Fruit fly (Drosophila melanogaster): Measurements from ENCODE around the gene Dab.

Gene Dab

DNA sequence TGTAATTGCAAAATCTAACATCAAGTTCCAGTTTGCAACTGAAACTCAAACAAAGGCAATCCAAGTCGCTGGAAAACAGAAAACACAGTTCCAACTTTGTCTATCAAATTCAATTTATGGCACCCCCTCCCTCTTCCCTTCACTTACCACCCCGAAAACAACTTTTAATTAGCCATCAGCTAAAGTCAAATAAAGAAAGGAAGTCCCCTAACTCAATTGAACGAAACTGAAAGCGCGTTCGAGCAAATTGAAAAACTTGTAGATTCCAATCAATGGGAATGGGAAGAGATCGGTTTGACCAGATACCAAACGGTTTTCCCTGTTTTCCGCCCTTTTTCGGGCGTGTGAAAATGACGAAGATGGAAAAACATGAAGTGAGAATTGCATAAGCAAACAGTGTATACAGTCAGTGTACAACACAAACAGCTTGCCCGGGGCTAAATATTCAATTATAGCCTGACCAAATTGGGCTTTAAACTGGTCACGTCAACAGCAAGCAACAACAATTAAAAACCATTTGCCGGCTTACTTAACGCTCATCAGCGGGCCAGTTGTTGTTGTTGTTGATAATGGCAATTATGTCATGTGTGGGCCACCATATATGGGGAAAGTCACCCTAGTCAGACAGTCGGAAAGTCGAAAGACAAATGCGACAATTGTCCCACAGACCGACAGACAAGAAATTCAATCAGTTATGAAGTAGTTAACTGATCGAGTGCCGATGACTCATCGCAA is 12.5 kb upstream of the Dab start (continued):
- TF ChIP-seq CG8944 (GFP tag; optimal IDR thresholded peaks at IDR 0.05) (no peak), YL-1 (GFP tag; optimal IDR thresholded peaks at IDR 0.05) (no peak), run (tag; optimal IDR thresholded peaks at IDR 0.05) (no peak), NC2β (GFP tag; optimal IDR thresholded peaks at IDR 0.05) (no peak), Xrp1 (GFP tag; IDR thresholded peaks at IDR 0.05) (no peak), dati (GFP tag; IDR thresholded peaks at IDR 0.05) (no peak), Bteb2 (GFP tag; optimal IDR thresholded peaks at IDR 0.05) (no peak), Poxn (GFP tag; IDR thresholded peaks at IDR 0.05) (0 out of 2 replicates have a peak, but pooled peaks have one; percentile 11), CG14050 (GFP tag; IDR thresholded peaks at IDR 0.05) (no peak), CG15269 (tag; optimal IDR thresholded peaks at IDR 0.05) (peak; percentile 22), eve (GFP tag; optimal IDR thresholded peaks at IDR 0.05) (peak in 1 of 2 experiments; percentile 54), CG30431 (GFP tag; optimal IDR thresholded peaks at IDR 0.05) (no peak), danr (GFP tag; IDR thresholded peaks at IDR 0.05) (no peak), CG17829 (tag; optimal IDR thresholded peaks at IDR 0.05) (no peak), CG11504 (tag; optimal IDR thresholded peaks at IDR 0.05) (no peak), sens (GFP tag) (peak; percentile 71), HmgZ (tag; optimal IDR thresholded peaks at IDR 0.05) (no peak), inv (GFP tag; IDR thresholded peaks at IDR 0.05; ENCODE audit: partially characterized antibody) (no peak), gem (tag; optimal IDR thresholded peaks at IDR 0.05) (no peak), lab (GFP tag; optimal IDR thresholded peaks at IDR 0.05) (peak; percentile 25), NFAT (GFP tag; IDR thresholded peaks at IDR 0.05) (no peak), Ets97D (GFP tag; optimal IDR thresholded peaks at IDR 0.05) (no peak), jing (GFP tag; optimal IDR thresholded peaks at IDR 0.05) (no peak), exex (tag; optimal IDR thresholded peaks at IDR 0.05) (no peak), vnd (GFP tag; IDR thresholded peaks at IDR 0.05; ENCODE audit: partially characterized antibody) (no peak), CG15479 (GFP tag; optimal IDR thresholded peaks at IDR 0.05) (no peak), vvl (GFP tag; IDR thresholded peaks at IDR 0.05) (0 out of 2 replicates have a peak, but pooled peaks have one; percentile 7), bbx (GFP tag; IDR thresholded peaks at IDR 0.05; ENCODE audit: partially characterized antibody) (no peak), Jarid2 (GFP tag; optimal IDR thresholded peaks at IDR 0.05) (no peak), Dfd (GFP tag; optimal IDR thresholded peaks at IDR 0.05) (no peak), CG5245 (GFP tag; optimal IDR thresholded peaks at IDR 0.05) (no peak), CG10274 (GFP tag; optimal IDR thresholded peaks at IDR 0.05) (no peak), CG8089 (GFP tag; optimal IDR thresholded peaks at IDR 0.05) (no peak), dan (GFP tag; IDR thresholded peaks at IDR 0.05) (no peak), abd-A (tag; optimal IDR thresholded peaks at IDR 0.05) (no peak), bsh (GFP tag; optimal IDR thresholded peaks at IDR 0.05) (no peak), chinmo (GFP tag; IDR thresholded peaks at IDR 0.05; ENCODE audit: partially characterized antibody) (no peak), CG18476 (GFP tag; optimal IDR thresholded peaks at IDR 0.05) (no peak), Blimp-1 (GFP tag; optimal IDR thresholded peaks at IDR 0.05) (peak; percentile 65), shn (GFP tag; optimal IDR thresholded peaks at IDR 0.05) (no peak), kni (GFP tag; optimal IDR thresholded peaks at IDR 0.05) (peak; percentile 64), fd96Cb (tag; optimal IDR thresholded peaks at IDR 0.05) (no peak), pnt (GFP tag; optimal IDR thresholded peaks at IDR 0.05) (no peak), gro (GFP tag; optimal IDR thresholded peaks at IDR 0.05) (no peak), NC2α (GFP tag; optimal IDR thresholded peaks at IDR 0.05) (no peak), lilli (GFP tag; optimal IDR thresholded peaks at IDR 0.05) (no peak), Awh (GFP tag; IDR thresholded peaks at IDR 0.05) (peak; percentile 44; the same call in 1 of the 2 replicates), Bgb (GFP tag; IDR thresholded peaks at IDR 0.05; ENCODE audit: partially characterized antibody) (no peak), trem (tag; optimal IDR thresholded peaks at IDR 0.05) (no peak), CG13123 (GFP tag; optimal IDR thresholded peaks at IDR 0.05) (no peak)
